Worm (Caenorhabditis elegans): Measurements from ENCODE around the gene F49F1.15.

ce11 chrIV:4115634-4116033 is 1.2 kb upstream of the F49F1.15 start, which contains the start of the genes F49F1.4 and F49F1.2:
- TF ChIP-seq hlh-26 (GFP tag; conservative IDR thresholded peaks at IDR 0.05): no peak
- no peak for TF ChIP-seq unc-130 (GFP tag; optimal IDR thresholded peaks at IDR 0.05)
- no peak for TF ChIP-seq F39B2.1 (GFP tag; IDR thresholded peaks at IDR 0.05)
- no peak for TF ChIP-seq egl-44 (GFP tag; IDR thresholded peaks at IDR 0.05)
